Worm (Caenorhabditis elegans) whole organism, mixed stage, embryonic: ENCODE data around the gene C54D10.4.

Source experiments
- ceh-83 ChIP-seq: fragments of 200-800 bp; sonication (Bioruptor generic); optimal IDR thresholded peaks from 2 replicates; lab custom pipeline; 2018; ENCODE audit warnings: mild to moderate bottlenecking, missing genetic modification characterization, missing compliant biosample characterization
- ces-1 ChIP-seq: fragments of 150-350 bp; optimal IDR thresholded peaks from 2 replicates; lab custom pipeline; 2014; ENCODE audit warnings: missing biosample characterization, missing genetic modification reagents, missing genetic modification characterization
- elt-3 ChIP-seq: fragments of 150-350 bp; optimal IDR thresholded peaks from 2 replicates; lab custom pipeline; 2014; ENCODE audit warnings: missing biosample characterization, missing genetic modification characterization
- ham-2 ChIP-seq: fragments of 200-800 bp; sonication (Bioruptor generic); optimal IDR thresholded peaks from 2 replicates; lab custom pipeline; 2018; ENCODE audit warnings: mild to moderate bottlenecking, missing genetic modification characterization, missing compliant biosample characterization
- nhr-237 ChIP-seq: fragments of 150-350 bp; optimal IDR thresholded peaks from 2 replicates; lab custom pipeline; 2014; ENCODE audit warnings: missing biosample characterization, missing genetic modification characterization
- unc-39 ChIP-seq: fragments of 150-350 bp; optimal IDR thresholded peaks from 2 replicates; lab custom pipeline; 2014; ENCODE audit warnings: missing biosample characterization, missing genetic modification characterization
- zip-8 ChIP-seq: fragments of 150-350 bp; optimal IDR thresholded peaks from 2 replicates; lab custom pipeline; 2014; ENCODE audit warnings: missing biosample characterization, missing genetic modification characterization

- TF ChIP-seq unc-39 (tag; lab: Kevin White, UChicago) = no peak
- no peak for TF ChIP-seq elt-3 (tag; lab: Kevin White, UChicago)
- TF ChIP-seq zip-8 (tag; lab: Kevin White, UChicago) = no peak
- TF ChIP-seq ces-1 (GFP tag; lab: Kevin White, UChicago) = no peak
- TF ChIP-seq ceh-83 = no peak
- TF ChIP-seq ham-2 = no peak
- no peak for TF ChIP-seq nhr-237 (tag; lab: Kevin White, UChicago)
Observed at ce11 chrV:12397545-12397944, 23.2 kb downstream of the C54D10.4 start, which contains the start of gene K01D12.5.
